Worm (Caenorhabditis elegans) whole organism, mixed stage, embryonic: ENCODE data around the gene ggtb-1.

ENCODE experiments used
- ces-1 ChIP-seq: fragments of 150-350 bp; optimal IDR thresholded peaks from 2 replicates; lab custom pipeline; 2014; ENCODE audit warnings: missing biosample characterization, missing genetic modification reagents, missing genetic modification characterization
- lin-13 ChIP-seq: fragments of 150-350 bp; optimal IDR thresholded peaks from 2 replicates; lab custom pipeline; 2014; ENCODE audit warnings: missing biosample characterization, missing genetic modification characterization
- mep-1 ChIP-seq: fragments of 150-350 bp; optimal IDR thresholded peaks from 2 replicates; lab custom pipeline; 2017; ENCODE audit warnings: missing biosample characterization, missing genetic modification reagents, missing genetic modification characterization, inconsistent platforms
- nhr-12 ChIP-seq: fragments of 150-350 bp; optimal IDR thresholded peaks from 2 replicates; lab custom pipeline; 2014; ENCODE audit warnings: missing biosample characterization, missing genetic modification characterization

- TF ChIP-seq lin-13 (tag; lab: Kevin White, UChicago) (no peak), nhr-12 (tag; lab: Kevin White, UChicago) (no peak), ces-1 (GFP tag; lab: Kevin White, UChicago) (peak; percentile 27), mep-1 (tag; lab: Kevin White, UChicago) (no peak)
Observed at ce11 chrIII:7133559-7133958, at the start of gene ggtb-1, which contains the start of gene pot-1.
